Worm (Caenorhabditis elegans) whole organism, L4 larva: ENCODE results near the gene C56C10.6.
A peak's percentile ranks its signal among the peaks of the same experiment; 100 is the strongest.
"Not testable (repeated sequence)": the region's sequence is repeated elsewhere in the genome, so short reads cannot be mapped to it uniquely, and the experiment has no call there.

Source experiments
- F37D6.2 ChIP-seq: sonication (generic microtip); optimal IDR thresholded peaks from 2 replicates; lab custom pipeline; 2016; ENCODE audit warnings: mild to moderate bottlenecking, missing genetic modification characterization, missing compliant biosample characterization
- T20F7.1 ChIP-seq: fragments of 200-800 bp; sonication (Bioruptor generic); optimal IDR thresholded peaks from 2 replicates; lab custom pipeline; 2018; ENCODE audit warnings: mild to moderate bottlenecking, missing genetic modification characterization, missing compliant biosample characterization
- Y48G9A.11 ChIP-seq: fragments of 200-800 bp; sonication (Bioruptor generic); IDR thresholded peaks from 2 replicates; pipeline ENCODE4 v1.3.6; 2022; ENCODE audit warnings: missing genetic modification reagents, missing genetic modification characterization, missing compliant biosample characterization
- aha-1 ChIP-seq: fragments of 150-350 bp; peaks from one replicate; lab custom pipeline; 2014; ENCODE audit warnings: missing biosample characterization, missing genetic modification characterization
- ceh-82 ChIP-seq: sonication (generic microtip); optimal IDR thresholded peaks from 2 replicates; lab custom pipeline; 2017; ENCODE audit warnings: missing biosample characterization, missing genetic modification characterization
- cey-2 ChIP-seq: sonication (generic microtip); optimal IDR thresholded peaks from 3 replicates; lab custom pipeline; 2017; ENCODE audit warnings: missing genetic modification characterization, mild to moderate bottlenecking, missing compliant biosample characterization, antibody characterized with exemption, borderline replicate concordance; ENCODE audit not compliant: insufficient read depth
- daf-16 ChIP-seq, 3 experiments: sonication (generic microtip); optimal IDR thresholded peaks; 2 replicates each; lab custom pipeline; 2016 to 2017; ENCODE audit warnings: missing genetic modification characterization in 3 of 3, missing genetic modification reagents in 3 of 3, mild to moderate bottlenecking in 2 of 3, missing compliant biosample characterization in 2 of 3, missing biosample characterization in 1 of 3, moderate library complexity in 1 of 3
- dmd-6 ChIP-seq: fragments of 200-800 bp; sonication (Bioruptor generic); IDR thresholded peaks from 2 replicates; pipeline ENCODE4 v1.3.6; 2022; ENCODE audit warnings: missing genetic modification reagents, missing genetic modification characterization, missing compliant biosample characterization
- dmd-8 ChIP-seq: fragments of 200-800 bp; sonication (Bioruptor generic); IDR thresholded peaks from 2 replicates; pipeline ENCODE4 v1.3.6; 2022; ENCODE audit warnings: missing genetic modification characterization, missing compliant biosample characterization
- dve-1 ChIP-seq: sonication (generic microtip); optimal IDR thresholded peaks from 2 replicates; lab custom pipeline; 2017; ENCODE audit warnings: antibody characterized with exemption, mild to moderate bottlenecking, missing genetic modification characterization, missing compliant biosample characterization; ENCODE audit not compliant: insufficient read depth
- egl-43 ChIP-seq: fragments of 200-800 bp; sonication (Bioruptor generic); IDR thresholded peaks from 2 replicates; pipeline ENCODE4 v1.3.6; 2022; ENCODE audit warnings: missing genetic modification reagents, missing genetic modification characterization, missing compliant biosample characterization
- fkh-10 ChIP-seq: fragments of 150-350 bp; optimal IDR thresholded peaks from 2 replicates; lab custom pipeline; 2014; ENCODE audit warnings: missing biosample characterization, missing genetic modification reagents, missing genetic modification characterization
- hlh-11 ChIP-seq: fragments of 200-800 bp; sonication (Bioruptor generic); optimal IDR thresholded peaks from 2 replicates; lab custom pipeline; 2018; ENCODE audit warnings: mild to moderate bottlenecking, missing genetic modification characterization, missing compliant biosample characterization
- lin-15B ChIP-seq: fragments of 150-350 bp; sonication (generic microtip); optimal IDR thresholded peaks from 3 replicates; lab custom pipeline; 2014; ENCODE audit warnings: missing biosample characterization, missing genetic modification characterization
- lin-39 ChIP-seq: fragments of 150-350 bp; optimal IDR thresholded peaks from 2 replicates; lab custom pipeline; 2014; ENCODE audit warnings: missing biosample characterization, missing genetic modification reagents, missing genetic modification characterization
- lsy-2 ChIP-seq, 2 experiments: fragments of 150-350 bp in 1 of 2; sonication (generic microtip) in 1 of 2; optimal IDR thresholded peaks; 2 replicates each; lab custom pipeline; 2014 to 2017; ENCODE audit warnings: missing biosample characterization in 2 of 2, missing genetic modification characterization in 2 of 2
- mdl-1 ChIP-seq, 2 experiments: fragments of 150-350 bp in 1 of 2; sonication (generic microtip) in 1 of 2; optimal IDR thresholded peaks; 2 replicates each; lab custom pipeline; 2014 to 2017; ENCODE audit warnings: missing biosample characterization in 2 of 2, missing genetic modification characterization in 2 of 2
- mdt-29 ChIP-seq: fragments of 200-800 bp; sonication (Bioruptor generic); IDR thresholded peaks from 2 replicates; pipeline ENCODE4 v1.3.6; 2022; ENCODE audit warnings: missing genetic modification reagents, missing genetic modification characterization, missing compliant biosample characterization
- mxl-2 ChIP-seq: fragments of 200-800 bp; sonication (Bioruptor generic); conservative IDR thresholded peaks from 2 replicates; pipeline ENCODE4 v1.3.6; 2022; ENCODE audit warnings: missing genetic modification reagents, missing genetic modification characterization, missing compliant biosample characterization
- nhr-102 ChIP-seq: sonication (generic microtip); optimal IDR thresholded peaks from 2 replicates; lab custom pipeline; 2016; ENCODE audit warnings: mild to moderate bottlenecking, missing genetic modification characterization, moderate library complexity, missing compliant biosample characterization
- nhr-237 ChIP-seq: sonication (generic microtip); optimal IDR thresholded peaks from 2 replicates; lab custom pipeline; 2017; ENCODE audit warnings: missing biosample characterization, missing genetic modification characterization
- nhr-25 ChIP-seq: sonication (generic microtip); optimal IDR thresholded peaks from 2 replicates; lab custom pipeline; 2017; ENCODE audit warnings: missing genetic modification characterization, mild to moderate bottlenecking, missing compliant biosample characterization, antibody characterized with exemption, moderate library complexity, borderline replicate concordance; ENCODE audit not compliant: insufficient read depth
- nhr-28 ChIP-seq: fragments of 150-350 bp; optimal IDR thresholded peaks from 2 replicates; lab custom pipeline; 2014; ENCODE audit warnings: missing biosample characterization, missing genetic modification characterization
- nhr-48 ChIP-seq: sonication (generic microtip); optimal IDR thresholded peaks from 2 replicates; lab custom pipeline; 2016; ENCODE audit warnings: mild to moderate bottlenecking, missing genetic modification characterization, missing compliant biosample characterization
- nhr-6 ChIP-seq: fragments of 150-350 bp; optimal IDR thresholded peaks from 2 replicates; lab custom pipeline; 2014; ENCODE audit warnings: missing biosample characterization, missing genetic modification characterization
- nhr-77 ChIP-seq: fragments of 150-350 bp; optimal IDR thresholded peaks from 2 replicates; lab custom pipeline; 2014; ENCODE audit warnings: missing biosample characterization, missing genetic modification characterization
- php-3 ChIP-seq: fragments of 200-800 bp; sonication (Bioruptor generic); IDR thresholded peaks from 2 replicates; pipeline ENCODE4 v1.3.6; 2022; ENCODE audit warnings: missing genetic modification reagents, missing genetic modification characterization, missing compliant biosample characterization
- pqm-1 ChIP-seq: sonication (generic microtip); optimal IDR thresholded peaks from 2 replicates; lab custom pipeline; 2017; ENCODE audit warnings: missing biosample characterization, missing genetic modification characterization
- tra-1 ChIP-seq: fragments of 200-800 bp; sonication (Bioruptor generic); IDR thresholded peaks from 2 replicates; pipeline ENCODE4 v1.3.6; 2022; ENCODE audit warnings: missing genetic modification reagents, missing genetic modification characterization, missing compliant biosample characterization
- unc-62 ChIP-seq, 3 experiments: fragments of 150-350 bp in 1 of 3; sonication (generic microtip); optimal IDR thresholded peaks in 2 of 3; peaks in 1 of 3; 1 replicate in 1 of 3; 2 replicates in 2 of 3; lab custom pipeline; 2014 to 2017; ENCODE audit warnings: missing biosample characterization in 3 of 3, missing genetic modification characterization in 3 of 3, missing genetic modification reagents in 3 of 3, missing genotype in 1 of 3
- zag-1 ChIP-seq: fragments of 150-350 bp; optimal IDR thresholded peaks from 2 replicates; lab custom pipeline; 2014; ENCODE audit warnings: missing biosample characterization, missing genetic modification characterization
- zip-11 ChIP-seq: fragments of 200-800 bp; sonication (Bioruptor generic); IDR thresholded peaks from 2 replicates; pipeline ENCODE4 v1.3.6; 2022; ENCODE audit warnings: missing genetic modification characterization, missing compliant biosample characterization

The C56C10.6 gene

ce11 chrII:6627182-6627581, 46.0 kb upstream of the C56C10.6 start, which contains the start of the genes F54H5.5 and F54H5.2:
Gene F54H5.5, minus strand, starts transcription at chrII:6627282.
Gene F54H5.2, plus strand, starts transcription at chrII:6627484.
- not testable (repeated sequence) for TF ChIP-seq lin-39; zag-1 (tag; lab: Kevin White, UChicago); F37D6.2 (tag; lab: Kevin White, UChicago)

- TF ChIP-seq nhr-25 (tag; lab: Kevin White, UChicago) (no peak), pqm-1 (peak; percentile 25), daf-16 (GFP tag; optimal IDR thresholded peaks at IDR 0.05; lab: Kevin White, UChicago) (no peak), daf-16 (tag; optimal IDR thresholded peaks at IDR 0.05; lab: Kevin White, UChicago) (peak; percentile 9), dve-1 (tag; lab: Kevin White, UChicago) (peak; percentile 48), egl-43 (GFP tag; lab: Robert Waterston, UW) (no peak)
Measured at ce11 chrII:6625302-6625701, 44.2 kb upstream of the C56C10.6 start, which contains the start of gene F54H5.14. Gene F54H5.14, minus strand, starts transcription at chrII:6625402.

- TF ChIP-seq mdt-29 (GFP tag; lab: Robert Waterston, UW) (no peak), fkh-10 (GFP tag; lab: Kevin White, UChicago) (no peak), nhr-48 (no peak), Y48G9A.11 (GFP tag; lab: Robert Waterston, UW) (no peak), zip-11 (GFP tag; lab: Robert Waterston, UW) (no peak), lin-15B (no peak), php-3 (no peak), mxl-2 (GFP tag; lab: Robert Waterston, UW) (no peak), nhr-77 (tag; lab: Kevin White, UChicago) (no peak), lsy-2 (tag; optimal IDR thresholded peaks at IDR 0.05; lab: Kevin White, UChicago) (no peak)
Measured at ce11 chrII:6621886-6622285, 40.8 kb upstream of the C56C10.6 start, which contains the start of gene F54H5.3. Gene F54H5.3, plus strand, starts transcription at chrII:6622186.

- TF ChIP-seq tra-1 (0 out of 2 replicates have a peak, but pooled peaks have one; percentile 38), nhr-28 (peak; percentile 37), unc-62 (GFP tag; optimal IDR thresholded peaks at IDR 0.05 in 1 of 2; lab: Kevin White, UChicago) (peak in 1 of 2 experiments; percentile 39), unc-62 (tag; optimal IDR thresholded peaks at IDR 0.05; lab: Kevin White, UChicago) (no peak), aha-1 (peak; percentile 23), nhr-6 (no peak), hlh-11 (peak; percentile 19), cey-2 (tag; lab: Kevin White, UChicago) (peak; percentile 19), ceh-82 (no peak), mdl-1 (tag; optimal IDR thresholded peaks at IDR 0.05; lab: Kevin White, UChicago) (peak in 1 of 2 experiments; percentile 18)
- TF ChIP-seq, all 104 proteins: peak for 7
Measured at ce11 chrII:6619007-6619406, 37.9 kb upstream of the C56C10.6 start.

ce11 chrII:6616770-6617169, 35.6 kb upstream of the C56C10.6 start, which contains the start of gene klf-3:
Gene klf-3, plus strand, starts transcription at chrII:6616878.
- TF ChIP-seq dmd-8 (GFP tag; lab: Robert Waterston, UW) (no peak), nhr-237 (tag; lab: Kevin White, UChicago) (no peak)

ce11 chrII:6616135-6616534, 35.0 kb upstream of the C56C10.6 start:
- TF ChIP-seq nhr-77 (tag; lab: Kevin White, UChicago) (peak; percentile 1), T20F7.1 (GFP tag; lab: Kevin White, UChicago) (no peak), dmd-6 (GFP tag; lab: Robert Waterston, UW) (peak; percentile 62; the same call in 1 of the 2 replicates), ceh-82 (no peak), nhr-102 (tag; lab: Kevin White, UChicago) (peak; percentile 1), daf-16 (GFP tag; optimal IDR thresholded peaks at IDR 0.05; lab: Kevin White, UChicago) (no peak), daf-16 (tag; optimal IDR thresholded peaks at IDR 0.05; lab: Kevin White, UChicago) (peak; percentile 46), hlh-11 (peak; percentile 36), pqm-1 (peak; percentile 67), nhr-28 (peak; percentile 61)
